Worm (Caenorhabditis elegans): Measurements from ENCODE around the gene his-37.

The his-37 gene

ce11 chrV:9499295-9499694, 47.6 kb upstream of the his-37 start:
- TF ChIP-seq elt-1 (tag; optimal IDR thresholded peaks at IDR 0.05) (peak; percentile 62), nhr-11 (tag; optimal IDR thresholded peaks at IDR 0.05) (no peak), nhr-25 (tag; optimal IDR thresholded peaks at IDR 0.05) (peak; percentile 59)

- TF ChIP-seq nhr-25 (tag; optimal IDR thresholded peaks at IDR 0.05): peak; percentile 65
- TF ChIP-seq hmg-11 (tag; optimal IDR thresholded peaks at IDR 0.05): no peak
- no peak for TF ChIP-seq jun-1 (tag; optimal IDR thresholded peaks at IDR 0.05)
- peak; percentile 91 for TF ChIP-seq elt-1 (tag; optimal IDR thresholded peaks at IDR 0.05)
These were observed 46.0 kb upstream of the his-37 start, which contains the start of gene swt-5 for ce11 chrV:9500826-9501451. Gene swt-5 (plus strand): TSS chrV:9501401.

ce11 chrV:9503152-9503817, 43.6 kb upstream of the his-37 start:
- TF ChIP-seq nfya-1 (tag; optimal IDR thresholded peaks at IDR 0.05; ENCODE audit: insufficient read depth) (peak; percentile 40), skn-1 (tag; optimal IDR thresholded peaks at IDR 0.05) (no peak), nhr-23 (tag; optimal IDR thresholded peaks at IDR 0.05) (peak; percentile 22), pha-4 (tag; optimal IDR thresholded peaks at IDR 0.05) (no peak), ztf-11 (tag; optimal IDR thresholded peaks at IDR 0.05) (no peak), nhr-77 (tag; optimal IDR thresholded peaks at IDR 0.05) (no peak), nhr-11 (tag; optimal IDR thresholded peaks at IDR 0.05) (no peak), unc-39 (tag; optimal IDR thresholded peaks at IDR 0.05) (no peak), jun-1 (tag; optimal IDR thresholded peaks at IDR 0.05) (peak; percentile 17), nhr-43 (tag; optimal IDR thresholded peaks at IDR 0.05; ENCODE audit: poor library complexity, severe bottlenecking) (peak; percentile 77), mml-1 (tag; optimal IDR thresholded peaks at IDR 0.05) (no peak), nhr-25 (tag; optimal IDR thresholded peaks at IDR 0.05) (peak; percentile 50), elt-2 (tag; optimal IDR thresholded peaks at IDR 0.05) (peak; percentile 52), ceh-9 (tag; optimal IDR thresholded peaks at IDR 0.05) (no peak), hmg-11 (tag; optimal IDR thresholded peaks at IDR 0.05) (peak; percentile 90), fkh-10 (GFP tag; optimal IDR thresholded peaks at IDR 0.05) (no peak), egl-27 (tag; optimal IDR thresholded peaks at IDR 0.05) (no peak), mdl-1 (tag; optimal IDR thresholded peaks at IDR 0.05) (no peak), unc-62 (GFP tag; optimal IDR thresholded peaks at IDR 0.05) (no peak), ztf-4 (tag; optimal IDR thresholded peaks at IDR 0.05) (no peak), fkh-2 (tag; optimal IDR thresholded peaks at IDR 0.05) (no peak), elt-1 (tag; optimal IDR thresholded peaks at IDR 0.05) (peak; percentile 33), nhr-237 (tag; optimal IDR thresholded peaks at IDR 0.05) (no peak), pqm-1 (tag; optimal IDR thresholded peaks at IDR 0.05) (peak; percentile 17), snpc-4 (tag; optimal IDR thresholded peaks at IDR 0.05) (peak; percentile 95), ceh-28 (tag; optimal IDR thresholded peaks at IDR 0.05) (no peak), ZK546.5 (tag; optimal IDR thresholded peaks at IDR 0.05) (no peak), egl-5 (tag; optimal IDR thresholded peaks at IDR 0.05) (peak; percentile 26), lsy-12 (tag; optimal IDR thresholded peaks at IDR 0.05) (peak; percentile 42), nhr-76 (tag; optimal IDR thresholded peaks at IDR 0.05) (no peak), lin-39 (tag; optimal IDR thresholded peaks at IDR 0.05) (peak; percentile 82), zag-1 (tag; optimal IDR thresholded peaks at IDR 0.05) (no peak), fos-1 (tag; optimal IDR thresholded peaks at IDR 0.05) (no peak), sea-2 (GFP tag; optimal IDR thresholded peaks at IDR 0.05) (no peak), ceh-16 (tag; optimal IDR thresholded peaks at IDR 0.05) (no peak), eor-1 (tag; optimal IDR thresholded peaks at IDR 0.05) (no peak), nhr-67 (tag; optimal IDR thresholded peaks at IDR 0.05) (no peak), nhr-28 (tag; optimal IDR thresholded peaks at IDR 0.05) (no peak), lin-15B (tag; optimal IDR thresholded peaks at IDR 0.05) (peak; percentile 38), daf-12 (tag; optimal IDR thresholded peaks at IDR 0.05) (no peak), ama-1 (optimal IDR thresholded peaks at IDR 0.05) (peak; percentile 51), aly-2 (tag; optimal IDR thresholded peaks at IDR 0.05) (no peak), R02D3.7 (tag; optimal IDR thresholded peaks at IDR 0.05) (no peak), nhr-12 (tag; optimal IDR thresholded peaks at IDR 0.05) (no peak), tbx-2 (tag; optimal IDR thresholded peaks at IDR 0.05) (peak; percentile 48), elt-3 (tag; optimal IDR thresholded peaks at IDR 0.05) (no peak), ceh-82 (tag; optimal IDR thresholded peaks at IDR 0.05) (peak; percentile 8)
